Worm (Caenorhabditis elegans) whole organism, L1 larva: ENCODE data around the gene Y39B6A.3.

Experiments used
- C16A3.4 ChIP-seq: fragments of 150-350 bp; optimal IDR thresholded peaks from 2 replicates; lab custom pipeline; 2014; ENCODE audit warnings: missing biosample characterization, missing genetic modification characterization
- F16B12.6 ChIP-seq: fragments of 150-350 bp; optimal IDR thresholded peaks from 2 replicates; lab custom pipeline; 2014; ENCODE audit warnings: missing biosample characterization, missing genetic modification characterization
- aha-1 ChIP-seq: fragments of 150-350 bp; optimal IDR thresholded peaks from 2 replicates; lab custom pipeline; 2014; ENCODE audit warnings: missing biosample characterization, missing genetic modification characterization
- aly-2 ChIP-seq: fragments of 150-350 bp; optimal IDR thresholded peaks from 2 replicates; lab custom pipeline; 2014; ENCODE audit warnings: missing biosample characterization, missing genetic modification characterization
- ama-1 ChIP-seq: fragments of 150-350 bp; optimal IDR thresholded peaks from 2 replicates; lab custom pipeline; 2014
- blmp-1 ChIP-seq: fragments of 150-350 bp; optimal IDR thresholded peaks from 2 replicates; lab custom pipeline; 2014; ENCODE audit warnings: missing biosample characterization, missing genetic modification characterization
- ceh-63 ChIP-seq: fragments of 200-800 bp; sonication (Bioruptor generic); optimal IDR thresholded peaks from 2 replicates; lab custom pipeline; 2018; ENCODE audit warnings: mild to moderate bottlenecking, missing genetic modification characterization, missing compliant biosample characterization
- ceh-8 ChIP-seq: fragments of 200-800 bp; sonication (Bioruptor generic); optimal IDR thresholded peaks from 2 replicates; lab custom pipeline; 2018; ENCODE audit warnings: mild to moderate bottlenecking, missing genetic modification characterization, moderate library complexity, missing compliant biosample characterization
- ceh-82 ChIP-seq, 3 experiments: fragments of 150-350 bp in 1 of 3; sonication (generic microtip) in 2 of 3; optimal IDR thresholded peaks; 2 replicates each; lab custom pipeline; 2014 to 2017; ENCODE audit warnings: missing biosample characterization in 3 of 3, missing genetic modification characterization in 3 of 3
- dsc-1 ChIP-seq: sonication (generic microtip); optimal IDR thresholded peaks from 2 replicates; lab custom pipeline; 2016; ENCODE audit warnings: mild to moderate bottlenecking, missing genetic modification characterization, missing compliant biosample characterization
- egl-13 ChIP-seq: sonication (generic microtip); optimal IDR thresholded peaks from 2 replicates; lab custom pipeline; 2016; ENCODE audit warnings: missing genotype, missing genetic modification reagents, missing genetic modification characterization, missing compliant biosample characterization
- elt-3 ChIP-seq, 6 experiments: fragments of 150-350 bp in 1 of 6; sonication (generic microtip); optimal IDR thresholded peaks; 2 replicates each; lab custom pipeline; 2017 to 2018; ENCODE audit warnings: missing biosample characterization in 6 of 6, missing genetic modification characterization in 6 of 6, inconsistent platforms in 1 of 6
- ets-5 ChIP-seq: fragments of 200-800 bp; sonication (Bioruptor generic); IDR thresholded peaks from 2 replicates; pipeline ENCODE4 v1.3.6; 2022; ENCODE audit warnings: missing genetic modification characterization, missing compliant biosample characterization
- fkh-10 ChIP-seq: sonication (generic microtip); optimal IDR thresholded peaks from 2 replicates; lab custom pipeline; 2017; ENCODE audit warnings: missing biosample characterization, missing genetic modification reagents, missing genetic modification characterization
- fkh-4 ChIP-seq: sonication (generic microtip); optimal IDR thresholded peaks from 2 replicates; lab custom pipeline; 2016; ENCODE audit warnings: missing compliant biosample characterization, missing genetic modification characterization, borderline replicate concordance
- grh-1 ChIP-seq: fragments of 200-800 bp; sonication (Bioruptor generic); IDR thresholded peaks from 2 replicates; pipeline ENCODE4 v1.3.6; 2022; ENCODE audit warnings: missing genetic modification reagents, missing genetic modification characterization, missing compliant biosample characterization
- jun-1 ChIP-seq: fragments of 150-350 bp; optimal IDR thresholded peaks from 2 replicates; lab custom pipeline; 2014; ENCODE audit warnings: missing biosample characterization, missing genetic modification reagents, missing genetic modification characterization
- lin-14 ChIP-seq: fragments of 200-800 bp; sonication (Bioruptor generic); optimal IDR thresholded peaks from 2 replicates; lab custom pipeline; 2018; ENCODE audit warnings: mild to moderate bottlenecking, missing genetic modification characterization, moderate library complexity, missing compliant biosample characterization
- lin-35 ChIP-seq, 2 experiments: fragments of 150-350 bp; optimal IDR thresholded peaks; 2 replicates each; lab custom pipeline; 2014; ENCODE audit warnings: missing biosample characterization in 2 of 2, missing genetic modification characterization in 2 of 2, missing genetic modification reagents in 2 of 2
- lsy-2 ChIP-seq, 2 experiments: fragments of 150-350 bp; optimal IDR thresholded peaks; 2 replicates each; lab custom pipeline; 2014; ENCODE audit warnings: missing biosample characterization in 2 of 2, missing genetic modification characterization in 2 of 2
- mab-9 ChIP-seq: fragments of 200-800 bp; sonication (Bioruptor generic); IDR thresholded peaks from 2 replicates; pipeline ENCODE4 v1.3.6; 2022; ENCODE audit warnings: missing genetic modification reagents, missing genetic modification characterization, missing compliant biosample characterization
- nhr-11 ChIP-seq: fragments of 150-350 bp; optimal IDR thresholded peaks from 2 replicates; lab custom pipeline; 2014; ENCODE audit warnings: missing biosample characterization, missing genetic modification characterization
- nhr-12 ChIP-seq: sonication (generic microtip); optimal IDR thresholded peaks from 2 replicates; lab custom pipeline; 2017; ENCODE audit warnings: missing biosample characterization, missing genetic modification characterization
- nhr-19 ChIP-seq: fragments of 200-800 bp; sonication (Bioruptor generic); conservative IDR thresholded peaks from 2 replicates; pipeline ENCODE4 v1.3.6; 2022; ENCODE audit warnings: missing genetic modification characterization, missing compliant biosample characterization
- nhr-237 ChIP-seq: fragments of 150-350 bp; optimal IDR thresholded peaks from 2 replicates; lab custom pipeline; 2014; ENCODE audit warnings: missing biosample characterization, missing genetic modification characterization
- nhr-28 ChIP-seq: fragments of 150-350 bp; optimal IDR thresholded peaks from 2 replicates; lab custom pipeline; 2014; ENCODE audit warnings: missing biosample characterization, missing genetic modification characterization
- pag-3 ChIP-seq: sonication (generic microtip); optimal IDR thresholded peaks from 2 replicates; lab custom pipeline; 2017; ENCODE audit warnings: missing genetic modification characterization, mild to moderate bottlenecking, missing compliant biosample characterization, antibody characterized with exemption, borderline replicate concordance; ENCODE audit not compliant: insufficient read depth
- rnt-1 ChIP-seq: sonication (generic microtip); optimal IDR thresholded peaks from 2 replicates; lab custom pipeline; 2016; ENCODE audit warnings: mild to moderate bottlenecking, missing genetic modification characterization, moderate library complexity, missing compliant biosample characterization
- sptf-1 ChIP-seq: fragments of 150-350 bp; optimal IDR thresholded peaks from 2 replicates; lab custom pipeline; 2014; ENCODE audit warnings: missing biosample characterization, missing genetic modification characterization
- sup-37 ChIP-seq: fragments of 200-800 bp; sonication (Bioruptor generic); optimal IDR thresholded peaks from 2 replicates; lab custom pipeline; 2018; ENCODE audit warnings: mild to moderate bottlenecking, missing genetic modification characterization, missing compliant biosample characterization
- tlp-1 ChIP-seq: fragments of 150-350 bp; optimal IDR thresholded peaks from 2 replicates; lab custom pipeline; 2014; ENCODE audit warnings: missing biosample characterization, missing genetic modification characterization
- unc-130 ChIP-seq: fragments of 150-350 bp; optimal IDR thresholded peaks from 2 replicates; lab custom pipeline; 2017; ENCODE audit warnings: missing biosample characterization, missing genetic modification characterization, inconsistent platforms
- unc-98 ChIP-seq: fragments of 200-800 bp; sonication (Bioruptor generic); IDR thresholded peaks from 2 replicates; pipeline ENCODE4 v1.3.6; 2022; ENCODE audit warnings: missing genetic modification characterization, missing compliant biosample characterization
- xbp-1 ChIP-seq: sonication (generic microtip); optimal IDR thresholded peaks from 2 replicates; lab custom pipeline; 2016; ENCODE audit warnings: missing genetic modification characterization, missing compliant biosample characterization
- zag-1 ChIP-seq: fragments of 150-350 bp; optimal IDR thresholded peaks from 2 replicates; lab custom pipeline; 2014; ENCODE audit warnings: missing biosample characterization, missing genetic modification characterization
- zip-4 ChIP-seq: fragments of 200-800 bp; sonication (Bioruptor generic); optimal IDR thresholded peaks from 2 replicates; lab custom pipeline; 2018; ENCODE audit warnings: mild to moderate bottlenecking, missing genetic modification characterization, moderate library complexity, missing compliant biosample characterization
- ztf-4 ChIP-seq: fragments of 150-350 bp; optimal IDR thresholded peaks from 2 replicates; lab custom pipeline; 2014; ENCODE audit warnings: missing biosample characterization, missing genetic modification characterization

The Y39B6A.3 gene

ce11 chrV:19153806-19154205 is 36.0 kb downstream of the Y39B6A.3 start, which contains the start of gene tsp-13:
Gene tsp-13, plus strand, starts transcription at chrV:19154106.
- TF ChIP-seq fkh-10 (GFP tag; lab: Kevin White, UChicago) = no peak
- no peak for TF ChIP-seq ceh-82 (tag; optimal IDR thresholded peaks at IDR 0.05; lab: Kevin White, UChicago)
- no peak for TF ChIP-seq C16A3.4
- no peak for TF ChIP-seq blmp-1 (tag; lab: Kevin White, UChicago)
- no peak for TF ChIP-seq unc-98 (GFP tag; lab: Robert Waterston, UW)
- TF ChIP-seq ets-5 (GFP tag; lab: Robert Waterston, UW) = no peak
- TF ChIP-seq lin-35 (GFP tag; optimal IDR thresholded peaks at IDR 0.05; lab: Kevin White, UChicago) = no peak
- TF ChIP-seq lsy-2 (tag; optimal IDR thresholded peaks at IDR 0.05; lab: Kevin White, UChicago) = no peak
- TF ChIP-seq ama-1 = no peak
- TF ChIP-seq zip-4 (GFP tag; lab: Kevin White, UChicago) = no peak
- TF ChIP-seq sptf-1 = no peak
- TF ChIP-seq mab-9 (GFP tag; lab: Robert Waterston, UW) = no peak
- no peak for TF ChIP-seq ztf-4 (tag; lab: Kevin White, UChicago)

DNA sequence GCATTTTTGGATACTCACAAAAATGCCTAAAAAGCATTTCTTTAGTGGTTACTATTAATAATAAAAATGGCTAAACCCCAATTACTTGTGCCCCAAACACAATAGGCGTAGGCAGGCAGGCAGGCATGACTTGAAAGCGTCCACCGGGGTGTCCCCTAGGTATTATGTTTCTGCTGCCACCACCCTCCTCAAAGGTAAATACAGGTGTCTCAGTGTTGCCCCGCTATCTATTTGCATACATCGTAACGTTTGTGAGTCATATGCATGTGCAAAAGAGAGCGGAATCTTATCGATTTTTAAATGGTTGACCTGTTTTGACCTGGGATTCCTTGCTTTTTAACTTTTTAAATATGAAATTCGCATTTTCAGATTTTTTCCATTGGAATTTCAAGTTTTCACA is 36.6 kb downstream of the Y39B6A.3 start:
- TF ChIP-seq rnt-1 (tag; lab: Kevin White, UChicago) (no peak), pag-3 (tag; lab: Kevin White, UChicago) (no peak), nhr-237 (no peak), lin-14 (GFP tag; lab: Kevin White, UChicago) (no peak), F16B12.6 (no peak), aha-1 (tag; lab: Kevin White, UChicago) (no peak), zag-1 (tag; lab: Kevin White, UChicago) (no peak), unc-98 (GFP tag; lab: Robert Waterston, UW) (no peak), xbp-1 (tag; lab: Kevin White, UChicago) (no peak), nhr-11 (tag; lab: Kevin White, UChicago) (no peak), sup-37 (GFP tag; lab: Kevin White, UChicago) (no peak), ceh-8 (GFP tag; lab: Kevin White, UChicago) (no peak), grh-1 (no peak), ets-5 (GFP tag; lab: Robert Waterston, UW) (no peak), aly-2 (tag; lab: Kevin White, UChicago) (no peak), jun-1 (tag; lab: Kevin White, UChicago) (no peak), elt-3 (tag; optimal IDR thresholded peaks at IDR 0.05; lab: Kevin White, UChicago) (no peak), lin-35 (GFP tag; optimal IDR thresholded peaks at IDR 0.05; lab: Kevin White, UChicago) (no peak)
- TF ChIP-seq, all 84 proteins: peak for 0

DNA sequence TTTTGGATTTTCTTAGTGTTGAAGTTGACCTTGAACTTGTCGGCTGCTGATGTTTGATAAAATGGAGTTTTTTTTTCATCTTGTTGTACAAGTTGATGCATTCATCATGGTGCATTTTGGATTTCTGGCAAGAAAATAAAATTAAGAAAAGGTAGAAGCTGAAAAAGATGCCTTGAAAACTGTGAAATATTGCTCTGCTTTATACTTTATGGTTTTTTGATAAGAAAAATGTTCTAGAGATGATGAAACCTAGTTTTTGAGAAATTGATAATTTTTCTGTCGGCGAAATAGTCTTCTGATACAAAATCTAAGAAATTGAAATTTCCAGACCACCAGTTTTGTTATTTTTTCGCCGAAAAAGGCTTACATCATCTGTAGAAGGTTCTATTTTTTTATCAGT is 37.5 kb downstream of the Y39B6A.3 start, which contains the start of gene Y39B6A.69:
Gene Y39B6A.69, minus strand, starts transcription at position 101 of the 400 bp plus-strand sequence.
- no peak for TF ChIP-seq tlp-1
- no peak for TF ChIP-seq egl-13 (tag; lab: Kevin White, UChicago)
- no peak for TF ChIP-seq dsc-1 (tag; lab: Kevin White, UChicago)
- TF ChIP-seq ceh-63 (GFP tag; lab: Kevin White, UChicago) = no peak
- no peak for TF ChIP-seq fkh-4 (tag; lab: Kevin White, UChicago)
- TF ChIP-seq xbp-1 (tag; lab: Kevin White, UChicago) = no peak
- TF ChIP-seq elt-3 (tag; optimal IDR thresholded peaks at IDR 0.05; lab: Kevin White, UChicago) = no peak
- no peak for TF ChIP-seq rnt-1 (tag; lab: Kevin White, UChicago)
- TF ChIP-seq unc-130 (tag; lab: Kevin White, UChicago) = no peak
- no peak for TF ChIP-seq zip-4 (GFP tag; lab: Kevin White, UChicago)
- no peak for TF ChIP-seq nhr-12 (tag; lab: Kevin White, UChicago)
- TF ChIP-seq nhr-28 (tag; lab: Kevin White, UChicago) = no peak
- no peak for TF ChIP-seq nhr-19 (GFP tag; lab: Robert Waterston, UW)
- TF ChIP-seq lin-14 (GFP tag; lab: Kevin White, UChicago) = no peak
